Worm (Caenorhabditis elegans): ENCODE data around the gene tgt-1.

DNA sequence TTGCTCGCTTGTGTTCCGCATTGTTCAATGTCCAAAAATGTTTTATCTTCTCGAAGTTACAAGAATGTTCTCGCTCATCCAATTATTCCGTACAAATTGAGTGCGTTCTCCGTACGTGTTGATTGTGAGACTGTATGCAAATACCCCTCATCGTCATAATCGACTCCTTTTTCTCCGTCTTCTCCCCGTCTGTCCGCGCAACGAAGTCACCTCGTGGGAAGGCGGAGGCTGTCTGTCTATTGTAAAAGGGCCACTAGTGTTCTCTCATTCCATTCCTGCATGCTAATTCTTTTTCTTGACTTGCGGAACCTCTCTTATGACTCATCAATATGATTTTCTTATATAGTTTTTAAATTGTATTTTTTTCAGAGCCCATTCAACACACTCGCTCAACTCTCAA, 10.6 kb upstream of the tgt-1 start, which contains the start of gene ZK829.9:
- TF ChIP-seq nhr-12 (tag; optimal IDR thresholded peaks at IDR 0.05) = no peak
- no peak for TF ChIP-seq lsy-2 (tag; optimal IDR thresholded peaks at IDR 0.05)
- no peak for TF ChIP-seq ama-1 (optimal IDR thresholded peaks at IDR 0.05)
- no peak for TF ChIP-seq nhr-77 (tag; optimal IDR thresholded peaks at IDR 0.05)
- TF ChIP-seq nhr-25 (tag; optimal IDR thresholded peaks at IDR 0.05) = no peak
- no peak for TF ChIP-seq ZK546.5 (tag; optimal IDR thresholded peaks at IDR 0.05)
- TF ChIP-seq sma-9 (GFP tag; optimal IDR thresholded peaks at IDR 0.05) = no peak
- TF ChIP-seq sma-9 (tag; optimal IDR thresholded peaks at IDR 0.05) = no peak
- no peak for TF ChIP-seq Y55F3AM.14 (GFP tag; optimal IDR thresholded peaks at IDR 0.05)
